Worm (Caenorhabditis elegans): ENCODE data around the gene wht-4.
A peak's percentile ranks its signal among the peaks of the same experiment; 100 is the strongest.

The wht-4 gene

ce11 chrII:3249406-3249805 is 29.3 kb upstream of the wht-4 start, which contains the start of gene clec-124 (continued):
- TF ChIP-seq athp-1 (tag; optimal IDR thresholded peaks at IDR 0.05), result no peak
- TF ChIP-seq akir-1 (GFP tag; optimal IDR thresholded peaks at IDR 0.05), result no peak
- no peak for TF ChIP-seq Y53G8AR.9 (GFP tag; conservative IDR thresholded peaks at IDR 0.05)
- no peak for TF ChIP-seq nhr-120 (GFP tag; IDR thresholded peaks at IDR 0.05)
- no peak for TF ChIP-seq lin-40 (tag; optimal IDR thresholded peaks at IDR 0.05)
- no peak for TF ChIP-seq egl-44 (GFP tag; IDR thresholded peaks at IDR 0.05)

ce11 chrII:3250195-3250594 is 28.5 kb upstream of the wht-4 start:
- peak; percentile 74 for TF ChIP-seq zfh-2 (GFP tag; conservative IDR thresholded peaks at IDR 0.05)
- TF ChIP-seq tlf-1 (GFP tag; optimal IDR thresholded peaks at IDR 0.05), result no peak
- TF ChIP-seq snpc-1.1 (tag; optimal IDR thresholded peaks at IDR 0.05; ENCODE audit: insufficient read depth), result no peak
- no peak for TF ChIP-seq efl-1 (GFP tag; optimal IDR thresholded peaks at IDR 0.05)
- TF ChIP-seq attf-3 (GFP tag; conservative IDR thresholded peaks at IDR 0.05), result no peak
- TF ChIP-seq egl-44 (GFP tag; IDR thresholded peaks at IDR 0.05), result no peak
- no peak for TF ChIP-seq nhr-27 (tag; optimal IDR thresholded peaks at IDR 0.05)

ce11 chrII:3251782-3252181 is 27.0 kb upstream of the wht-4 start:
- TF ChIP-seq unc-130 (GFP tag; optimal IDR thresholded peaks at IDR 0.05), result no peak

ce11 chrII:3259254-3259653 is 19.5 kb upstream of the wht-4 start, which contains the start of gene gcy-19:
Gene gcy-19 (minus strand): TSS chrII:3259354.
- TF ChIP-seq Y53F4B.3 (GFP tag; IDR thresholded peaks at IDR 0.05), result no peak
- TF ChIP-seq ztf-26 (tag; optimal IDR thresholded peaks at IDR 0.05), result no peak
- no peak for TF ChIP-seq bed-2 (GFP tag; IDR thresholded peaks at IDR 0.05)
- no peak for TF ChIP-seq him-1 (tag; optimal IDR thresholded peaks at IDR 0.05)
- no peak for TF ChIP-seq dpff-1 (tag; optimal IDR thresholded peaks at IDR 0.05)
- no peak for TF ChIP-seq unc-62 (GFP tag; optimal IDR thresholded peaks at IDR 0.05)
- no peak for TF ChIP-seq nfya-2 (GFP tag; IDR thresholded peaks at IDR 0.05)
- no peak for TF ChIP-seq F10E7.11 (tag; optimal IDR thresholded peaks at IDR 0.05)
- no peak for TF ChIP-seq sdz-38 (tag; optimal IDR thresholded peaks at IDR 0.05)
- TF ChIP-seq chd-7 (tag; optimal IDR thresholded peaks at IDR 0.05), result no peak
- no peak for TF ChIP-seq somi-1 (GFP tag; optimal IDR thresholded peaks at IDR 0.05)

ce11 chrII:3262504-3262903 is 16.2 kb upstream of the wht-4 start, which contains the start of gene F02E11.2:
Gene F02E11.2 (plus strand): TSS chrII:3262804.
- TF ChIP-seq F22D6.2 (tag; optimal IDR thresholded peaks at IDR 0.05), result no peak
- TF ChIP-seq rpc-1 (optimal IDR thresholded peaks at IDR 0.05), result no peak
- TF ChIP-seq rpc-1 (tag; optimal IDR thresholded peaks at IDR 0.05), result peak; percentile 33

- TF ChIP-seq ceh-40 (GFP tag; IDR thresholded peaks at IDR 0.05) (no peak), tbp1 (GFP tag; optimal IDR thresholded peaks at IDR 0.05) (peak; percentile 67), athp-1 (tag; optimal IDR thresholded peaks at IDR 0.05) (no peak), lin-54 (GFP tag; optimal IDR thresholded peaks at IDR 0.05) (no peak), rpc-1 (optimal IDR thresholded peaks at IDR 0.05) (no peak), rpc-1 (tag; optimal IDR thresholded peaks at IDR 0.05) (peak; percentile 58), B0261.1 (tag; optimal IDR thresholded peaks at IDR 0.05) (peak; percentile 44), attf-5 (GFP tag; optimal IDR thresholded peaks at IDR 0.05) (no peak)
Observed at ce11 chrII:3264704-3265103, 14.0 kb upstream of the wht-4 start.

All from whole organism, young adult.